Worm (Caenorhabditis elegans) whole organism, midembryonic: ENCODE results near the gene C25E10.10.

Experiments
- T22C8.4 ChIP-seq: fragments of 200-800 bp; sonication (Bioruptor generic); IDR thresholded peaks from 2 replicates; pipeline ENCODE4 v1.3.6; 2022; ENCODE audit warnings: missing genetic modification characterization, missing compliant biosample characterization
- flt-1 ChIP-seq: fragments of 200-800 bp; sonication (Bioruptor generic); IDR thresholded peaks from 2 replicates; pipeline ENCODE4 v1.3.6; 2022; ENCODE audit warnings: missing genetic modification characterization, missing compliant biosample characterization
- klf-2 ChIP-seq: fragments of 200-800 bp; sonication (Bioruptor generic); conservative IDR thresholded peaks from 2 replicates; pipeline ENCODE4 v1.3.6; 2022; ENCODE audit warnings: missing genetic modification reagents, missing genetic modification characterization, missing compliant biosample characterization
- tab-1 ChIP-seq: fragments of 200-800 bp; sonication (Bioruptor generic); IDR thresholded peaks from 2 replicates; pipeline ENCODE4 v1.3.6; 2022; ENCODE audit warnings: missing genetic modification characterization, missing compliant biosample characterization

ce11 chrV:9092209-9092608 is 36.1 kb upstream of the C25E10.10 start, which contains the start of gene T27E4.1:
- TF ChIP-seq T22C8.4 = no peak
- no peak for TF ChIP-seq klf-2 (GFP tag; lab: Robert Waterston, UW)
- TF ChIP-seq tab-1 (GFP tag; lab: Robert Waterston, UW) = no peak
- TF ChIP-seq flt-1 = no peak
